Fruit fly (Drosophila melanogaster) whole organism, embryonic: ENCODE results near the gene Ir25a.

Experiments used
- Atf6 ChIP-seq: fragments of 200-800 bp; sonication (Bioruptor generic); IDR thresholded peaks from 2 replicates; pipeline ENCODE4 v1.3.6; 2022; ENCODE audit warnings: missing biosample characterization, missing genetic modification characterization
- Awh ChIP-seq: fragments of 200-800 bp; sonication (Bioruptor generic); IDR thresholded peaks from 2 replicates; pipeline ENCODE4, ENCODE4 v1.3.6; 2022; ENCODE audit warnings: missing biosample characterization, missing genetic modification characterization
- CG10274 ChIP-seq: fragments of 200-800 bp; sonication (Bioruptor generic); optimal IDR thresholded peaks from 3 replicates; lab custom pipeline; 2017; ENCODE audit warnings: missing biosample characterization, mild to moderate bottlenecking, missing genetic modification characterization
- CG10565 ChIP-seq: fragments of 200-800 bp; sonication (Bioruptor generic); optimal IDR thresholded peaks from 3 replicates; lab custom pipeline; 2016; ENCODE audit warnings: missing biosample characterization, mild to moderate bottlenecking, missing genetic modification characterization
- CG10654 ChIP-seq: fragments of 200-800 bp; sonication (Bioruptor generic); optimal IDR thresholded peaks from 2 replicates; lab custom pipeline; 2016; ENCODE audit warnings: missing biosample characterization, missing genetic modification characterization
- CG14965 ChIP-seq: fragments of 200-800 bp; sonication (Bioruptor generic); optimal IDR thresholded peaks from 2 replicates; lab custom pipeline; 2016; ENCODE audit warnings: missing biosample characterization, missing genetic modification characterization, borderline replicate concordance
- CG16779 ChIP-seq: fragments of 200-800 bp; sonication (Bioruptor generic); IDR thresholded peaks from 2 replicates; pipeline ENCODE4 v1.3.6; 2022; ENCODE audit warnings: missing biosample characterization, missing genetic modification characterization
- CG18764 ChIP-seq: fragments of 200-800 bp; sonication (Bioruptor generic); optimal IDR thresholded peaks from 3 replicates; lab custom pipeline; 2016; ENCODE audit warnings: missing biosample characterization, missing genetic modification characterization
- CG3847 ChIP-seq: fragments of 200-800 bp; sonication (Bioruptor generic); IDR thresholded peaks from 2 replicates; pipeline ENCODE4 v1.3.6; 2022; ENCODE audit warnings: missing biosample characterization, missing genetic modification characterization
- CG4282 ChIP-seq: fragments of 200-800 bp; sonication (Bioruptor generic); optimal IDR thresholded peaks from 2 replicates; lab custom pipeline; 2016; ENCODE audit warnings: missing biosample characterization, missing genetic modification characterization
- CG4404 ChIP-seq: fragments of 200-800 bp; sonication (Bioruptor generic); IDR thresholded peaks from 2 replicates; pipeline ENCODE4 v1.3.6; 2022; ENCODE audit warnings: missing biosample characterization, missing genetic modification characterization
- CG4820 ChIP-seq: fragments of 200-800 bp; sonication (Bioruptor generic); optimal IDR thresholded peaks from 3 replicates; lab custom pipeline; 2016; ENCODE audit warnings: missing biosample characterization, missing genetic modification characterization
- CG6654 ChIP-seq: fragments of 200-800 bp; sonication (Bioruptor generic); optimal IDR thresholded peaks from 2 replicates; lab custom pipeline; 2017; ENCODE audit warnings: missing biosample characterization, mild to moderate bottlenecking, missing genetic modification characterization
- CG7556 ChIP-seq: fragments of 200-800 bp; sonication (Bioruptor generic); optimal IDR thresholded peaks from 2 replicates; lab custom pipeline; 2017; ENCODE audit warnings: missing biosample characterization, mild to moderate bottlenecking, missing genetic modification characterization
- CG7963 ChIP-seq: fragments of 200-800 bp; sonication (Bioruptor generic); IDR thresholded peaks from 3 replicates; pipeline ENCODE4 v1.3.6; 2022; ENCODE audit warnings: missing biosample characterization, missing genetic modification characterization; ENCODE audit not compliant: partially characterized antibody
- CG8359 ChIP-seq: fragments of 200-800 bp; sonication (Bioruptor generic); optimal IDR thresholded peaks from 2 replicates; lab custom pipeline; 2017; ENCODE audit warnings: missing biosample characterization, mild to moderate bottlenecking, missing genetic modification characterization, borderline replicate concordance
- CG9609 ChIP-seq: fragments of 200-800 bp; sonication (Bioruptor generic); optimal IDR thresholded peaks from 3 replicates; lab custom pipeline; 2016; ENCODE audit warnings: missing biosample characterization, missing genetic modification characterization
- CkIIα-i1 ChIP-seq: fragments of 200-800 bp; sonication (Bioruptor generic); IDR thresholded peaks from 2 replicates; pipeline ENCODE4 v1.3.6; 2022; ENCODE audit warnings: missing biosample characterization, missing genetic modification characterization
- Dad ChIP-seq: fragments of 200-800 bp; sonication (Bioruptor generic); optimal IDR thresholded peaks from 3 replicates; lab custom pipeline; 2016; ENCODE audit warnings: missing biosample characterization, missing genetic modification characterization
- Doc3 ChIP-seq: fragments of 200-800 bp; sonication (Bioruptor generic); IDR thresholded peaks from 3 replicates; pipeline ENCODE4 v1.3.6; 2022; ENCODE audit warnings: missing biosample characterization, missing genetic modification characterization; ENCODE audit not compliant: partially characterized antibody
- E2f1 ChIP-seq: fragments of 200-800 bp; sonication (Bioruptor generic); IDR thresholded peaks from 2 replicates; pipeline ENCODE4 v1.3.6; 2022; ENCODE audit warnings: missing biosample characterization, missing genetic modification characterization
- Hand ChIP-seq: fragments of 200-800 bp; sonication (Bioruptor generic); optimal IDR thresholded peaks from 2 replicates; lab custom pipeline; 2017; ENCODE audit warnings: mild to moderate bottlenecking, missing biosample characterization, missing genetic modification reagents, missing genetic modification characterization
- Kr ChIP-seq: fragments of 200-800 bp; sonication (Bioruptor generic); optimal IDR thresholded peaks from 2 replicates; lab custom pipeline; 2017; ENCODE audit warnings: missing biosample characterization, mild to moderate bottlenecking, missing genetic modification characterization
- Lim3 ChIP-seq: fragments of 200-800 bp; sonication (Bioruptor generic); IDR thresholded peaks from 2 replicates; pipeline ENCODE4 v1.3.6; 2022; ENCODE audit warnings: missing biosample characterization, missing genetic modification characterization
- Meics ChIP-seq: fragments of 200-800 bp; sonication (Bioruptor generic); optimal IDR thresholded peaks from 2 replicates; lab custom pipeline; 2017; ENCODE audit warnings: missing biosample characterization, mild to moderate bottlenecking, missing genetic modification characterization
- Neu2 ChIP-seq: fragments of 200-800 bp; sonication (Bioruptor generic); optimal IDR thresholded peaks from 3 replicates; lab custom pipeline; 2016; ENCODE audit warnings: missing biosample characterization, missing genetic modification characterization, borderline replicate concordance
- Opbp ChIP-seq: fragments of 200-800 bp; sonication (Bioruptor generic); IDR thresholded peaks from 3 replicates; pipeline ENCODE4 v1.3.6; 2022; ENCODE audit warnings: missing biosample characterization, missing genetic modification characterization; ENCODE audit not compliant: partially characterized antibody
- PHDP ChIP-seq: fragments of 200-800 bp; sonication (Bioruptor generic); optimal IDR thresholded peaks from 3 replicates; lab custom pipeline; 2018; ENCODE audit warnings: missing biosample characterization, mild to moderate bottlenecking, missing genetic modification characterization, moderate library complexity
- Scr ChIP-seq: fragments of 200-800 bp; sonication (Bioruptor generic); IDR thresholded peaks from 2 replicates; pipeline ENCODE4 v1.3.6; 2022; ENCODE audit warnings: missing biosample characterization, missing genetic modification characterization; ENCODE audit not compliant: partially characterized antibody
- Sox102F ChIP-seq: fragments of 200-800 bp; sonication (Bioruptor generic); optimal IDR thresholded peaks from 2 replicates; lab custom pipeline; 2018; ENCODE audit warnings: missing biosample characterization, mild to moderate bottlenecking, missing genetic modification characterization, moderate library complexity
- ac ChIP-seq: fragments of 200-800 bp; sonication (Bioruptor generic); optimal IDR thresholded peaks from 3 replicates; lab custom pipeline; 2017; ENCODE audit warnings: missing biosample characterization, mild to moderate bottlenecking, missing genetic modification characterization
- ap ChIP-seq: fragments of 200-800 bp; sonication (Bioruptor generic); IDR thresholded peaks from 2 replicates; pipeline ENCODE4 v1.3.6; 2022; ENCODE audit warnings: missing biosample characterization, missing genetic modification characterization
- dati ChIP-seq: fragments of 200-800 bp; sonication (Bioruptor generic); IDR thresholded peaks from 2 replicates; pipeline ENCODE4 v1.3.6; 2022; ENCODE audit warnings: missing biosample characterization, missing genetic modification characterization
- dysf ChIP-seq: fragments of 200-800 bp; sonication (Bioruptor generic); IDR thresholded peaks from 3 replicates; pipeline ENCODE4 v1.3.6; 2022; ENCODE audit warnings: missing biosample characterization, missing genetic modification characterization
- en ChIP-seq: fragments of 200-800 bp; sonication (Bioruptor generic); optimal IDR thresholded peaks from 2 replicates; lab custom pipeline; 2016; ENCODE audit warnings: missing biosample characterization, missing genetic modification characterization
- exex ChIP-seq: fragments of 200-800 bp; sonication (Bioruptor generic); optimal IDR thresholded peaks from 4 replicates; lab custom pipeline; 2018; ENCODE audit warnings: missing biosample characterization, mild to moderate bottlenecking, missing genetic modification characterization, moderate library complexity
- fu2 ChIP-seq: fragments of 200-800 bp; sonication (Bioruptor generic); optimal IDR thresholded peaks from 2 replicates; lab custom pipeline; 2016; ENCODE audit warnings: missing biosample characterization, missing genetic modification characterization
- gce ChIP-seq: fragments of 200-800 bp; sonication (Bioruptor generic); IDR thresholded peaks from 3 replicates; pipeline ENCODE4 v1.3.6; 2022; ENCODE audit warnings: missing biosample characterization, missing genetic modification characterization
- hkb ChIP-seq, 2 experiments: fragments of 200-800 bp in 1 of 2; fragments of >200 bp in 1 of 2; sonication (Bioruptor generic) in 1 of 2; IDR thresholded peaks in 1 of 2; optimal IDR thresholded peaks in 1 of 2; 2 replicates each; pipeline versions ENCODE4 v1.3.6 to Lab custom; 2017 to 2022; ENCODE audit warnings: missing biosample characterization in 1 of 2, missing genetic modification characterization in 1 of 2
- lilli ChIP-seq: fragments of 200-800 bp; sonication (Bioruptor generic); optimal IDR thresholded peaks from 3 replicates; lab custom pipeline; 2016; ENCODE audit warnings: missing biosample characterization, missing genetic modification characterization
- org-1 ChIP-seq: fragments of 200-800 bp; sonication (Bioruptor generic); optimal IDR thresholded peaks from 2 replicates; lab custom pipeline; 2017; ENCODE audit warnings: missing biosample characterization, missing genetic modification characterization
- peb ChIP-seq: fragments of 200-800 bp; sonication (Bioruptor generic); IDR thresholded peaks from 2 replicates; pipeline ENCODE4 v1.3.6; 2022; ENCODE audit warnings: missing biosample characterization, missing genetic modification characterization
- pho ChIP-seq: fragments of 200-800 bp; sonication (Bioruptor generic); optimal IDR thresholded peaks from 2 replicates; lab custom pipeline; 2016; ENCODE audit warnings: missing biosample characterization, missing genetic modification characterization
- phol ChIP-seq: fragments of 200-800 bp; sonication (Bioruptor generic); optimal IDR thresholded peaks from 3 replicates; lab custom pipeline; 2018; ENCODE audit warnings: missing biosample characterization, mild to moderate bottlenecking, missing genetic modification characterization, moderate library complexity
- pnt ChIP-seq: fragments of 200-800 bp; sonication (Bioruptor generic); optimal IDR thresholded peaks from 3 replicates; lab custom pipeline; 2016; ENCODE audit warnings: missing biosample characterization, missing genetic modification characterization
- sim ChIP-seq: fragments of 200-800 bp; sonication (Bioruptor generic); IDR thresholded peaks from 2 replicates; pipeline ENCODE4 v1.3.6; 2022; ENCODE audit warnings: missing biosample characterization, missing genetic modification characterization
- slp2 ChIP-seq: fragments of 200-800 bp; sonication (Bioruptor generic); optimal IDR thresholded peaks from 2 replicates; lab custom pipeline; 2016; ENCODE audit warnings: missing biosample characterization, missing genetic modification characterization
- unpg ChIP-seq: fragments of 200-800 bp; sonication (Bioruptor generic); optimal IDR thresholded peaks from 3 replicates; lab custom pipeline; 2018; ENCODE audit warnings: missing biosample characterization, mild to moderate bottlenecking, missing genetic modification characterization, moderate library complexity
- zfh2 ChIP-seq: fragments of 200-800 bp; sonication (Bioruptor generic); optimal IDR thresholded peaks from 2 replicates; lab custom pipeline; 2016; ENCODE audit warnings: missing biosample characterization, missing genetic modification characterization

Gene Ir25a

DNA sequence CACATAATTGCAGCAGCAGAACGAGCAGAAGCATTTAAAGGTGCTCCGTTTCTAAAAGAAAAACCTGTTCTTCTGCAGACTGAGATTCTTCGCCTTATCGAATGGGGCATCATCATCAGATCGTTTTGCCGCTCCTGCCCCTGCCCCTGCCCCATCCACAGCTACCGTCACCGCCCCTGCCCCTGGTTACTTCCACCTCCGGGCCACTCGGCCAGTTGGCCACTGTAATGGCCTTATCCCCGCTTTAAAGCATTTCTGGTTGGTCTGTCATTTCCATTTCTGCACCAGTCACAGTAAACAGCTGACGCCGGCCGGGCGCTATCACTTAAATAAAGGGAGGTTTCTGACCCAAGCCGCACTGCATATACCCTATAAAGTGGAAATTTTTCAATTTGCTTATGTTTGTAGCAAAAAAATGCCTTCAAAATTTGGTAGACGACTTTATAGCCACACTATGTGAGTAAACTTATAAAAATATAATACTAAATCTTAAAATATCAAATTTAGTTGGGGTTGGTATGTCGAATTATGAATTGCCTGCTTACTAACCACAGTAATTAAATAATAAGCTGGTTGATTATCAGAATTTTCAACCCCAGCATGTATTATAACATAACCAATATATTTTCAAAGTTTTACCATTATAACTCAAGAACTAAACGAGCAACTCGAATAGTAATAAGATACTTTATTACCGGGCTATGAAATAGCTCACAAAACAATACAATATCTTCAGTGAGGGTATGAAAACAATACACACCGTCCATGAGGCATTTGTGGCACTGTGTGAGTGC lies 24.2 kb downstream of the Ir25a start (continued):
- no peak for TF ChIP-seq Lim3 (GFP tag; lab: Robert Waterston, UW)
- TF ChIP-seq CG16779 = no peak
- peak; percentile 1 for TF ChIP-seq CG8359
- TF ChIP-seq CkIIα-i1 (GFP tag; lab: Robert Waterston, UW) = no peak
- TF ChIP-seq ac (GFP tag; lab: Kevin White, UChicago) = peak; percentile 36
- TF ChIP-seq CG10654 (GFP tag; lab: Kevin White, UChicago) = peak; percentile 30
- no peak for TF ChIP-seq CG7963
- TF ChIP-seq Doc3 (GFP tag; lab: Robert Waterston, UW) = no peak; the same call in 2 of the 3 replicates
- peak; percentile 61 for TF ChIP-seq CG3847 (GFP tag; lab: Robert Waterston, UW)
- peak; percentile 26 for TF ChIP-seq CG9609
- no peak for TF ChIP-seq CG4404 (GFP tag; lab: Robert Waterston, UW)
- peak; percentile 52 for TF ChIP-seq CG10274 (GFP tag; lab: Kevin White, UChicago)
- peak; percentile 15 for TF ChIP-seq CG6654 (GFP tag; lab: Kevin White, UChicago)
- TF ChIP-seq Hand (GFP tag; lab: Kevin White, UChicago) = peak; percentile 52
- peak; percentile 74 for TF ChIP-seq Meics (GFP tag; lab: Kevin White, UChicago)
- TF ChIP-seq hkb (optimal IDR thresholded peaks at IDR 0.05; lab: Kevin White, UChicago) = no peak
- peak; percentile 46 for TF ChIP-seq hkb (GFP tag; IDR thresholded peaks at IDR 0.05; lab: Robert Waterston, UW)
- TF ChIP-seq phol (tag; lab: Kevin White, UChicago) = peak; percentile 63
- peak; percentile 51 for TF ChIP-seq CG4820 (GFP tag; lab: Kevin White, UChicago)
- TF ChIP-seq CG18764 (GFP tag; lab: Kevin White, UChicago) = no peak
- TF ChIP-seq pnt (GFP tag; lab: Kevin White, UChicago) = no peak
- TF ChIP-seq Neu2 = no peak
- no peak for TF ChIP-seq CG14965 (GFP tag; lab: Kevin White, UChicago)
- TF ChIP-seq Awh (GFP tag; lab: Robert Waterston, UW) = no peak
- peak; percentile 60 for TF ChIP-seq lilli (GFP tag; lab: Kevin White, UChicago)
- TF ChIP-seq sim (GFP tag; lab: Robert Waterston, UW) = no peak
- TF ChIP-seq Dad (GFP tag; lab: Kevin White, UChicago) = peak; percentile 9
- TF ChIP-seq pho (GFP tag; lab: Kevin White, UChicago) = peak; percentile 52
- TF ChIP-seq fu2 = peak; percentile 25
- TF ChIP-seq en (GFP tag; lab: Kevin White, UChicago) = no peak
- no peak for TF ChIP-seq dati (GFP tag; lab: Robert Waterston, UW)
- TF ChIP-seq PHDP = peak; percentile 48
- peak; percentile 81 for TF ChIP-seq org-1 (GFP tag; lab: Kevin White, UChicago)
- TF ChIP-seq peb = no peak
- no peak for TF ChIP-seq CG10565 (GFP tag; lab: Kevin White, UChicago)
- peak; percentile 17 for TF ChIP-seq exex (tag; lab: Kevin White, UChicago)
- peak; percentile 92 for TF ChIP-seq CG7556 (GFP tag; lab: Kevin White, UChicago)
- 0 out of 2 replicates have a peak, but pooled peaks have one; percentile 42 for TF ChIP-seq Atf6 (GFP tag; lab: Robert Waterston, UW)
- TF ChIP-seq zfh2 (GFP tag; lab: Kevin White, UChicago) = peak; percentile 21
- TF ChIP-seq ap (GFP tag; lab: Robert Waterston, UW) = no peak
- TF ChIP-seq E2f1 (GFP tag; lab: Robert Waterston, UW) = no peak
- TF ChIP-seq Opbp (GFP tag; lab: Robert Waterston, UW) = no peak
- peak; percentile 59 for TF ChIP-seq Sox102F (GFP tag; lab: Kevin White, UChicago)
- no peak for TF ChIP-seq gce (GFP tag; lab: Robert Waterston, UW)
- peak; percentile 81 for TF ChIP-seq dysf (GFP tag; lab: Robert Waterston, UW)
- peak; percentile 41 for TF ChIP-seq unpg (GFP tag; lab: Kevin White, UChicago)
- TF ChIP-seq CG4282 (GFP tag; lab: Kevin White, UChicago) = no peak
- no peak for TF ChIP-seq Scr (GFP tag; lab: Robert Waterston, UW)
- no peak for TF ChIP-seq Kr (GFP tag; lab: Kevin White, UChicago)
- TF ChIP-seq slp2 (GFP tag; lab: Kevin White, UChicago) = no peak
